Worm (Caenorhabditis elegans) whole organism, young adult: ENCODE results near the gene pals-22.

Experiments
- B0261.1 ChIP-seq: sonication (generic microtip); optimal IDR thresholded peaks from 2 replicates; lab custom pipeline; 2016; ENCODE audit warnings: mild to moderate bottlenecking, missing genetic modification characterization, moderate library complexity, missing compliant biosample characterization
- C17E4.6 ChIP-seq: fragments of 200-800 bp; sonication (Bioruptor generic); IDR thresholded peaks from 2 replicates; pipeline ENCODE4 v1.3.6; 2022; ENCODE audit warnings: missing genetic modification reagents, missing genetic modification characterization, missing compliant biosample characterization
- D2030.7 ChIP-seq: fragments of 200-800 bp; sonication (Bioruptor generic); IDR thresholded peaks from 2 replicates; pipeline ENCODE4 v1.3.6; 2022; ENCODE audit warnings: missing genetic modification reagents, missing genetic modification characterization, missing compliant biosample characterization
- F33H1.4 ChIP-seq: fragments of 200-800 bp; sonication (Bioruptor generic); IDR thresholded peaks from 2 replicates; pipeline ENCODE4 v1.3.6; 2022; ENCODE audit warnings: missing genetic modification reagents, missing genetic modification characterization, missing compliant biosample characterization
- F49E8.2 ChIP-seq: sonication (generic microtip); optimal IDR thresholded peaks from 3 replicates; lab custom pipeline; 2017; ENCODE audit warnings: missing genetic modification characterization, mild to moderate bottlenecking, missing compliant biosample characterization, antibody characterized with exemption, moderate library complexity; ENCODE audit not compliant: insufficient read depth
- K11D2.4 ChIP-seq: fragments of 200-800 bp; sonication (Bioruptor generic); IDR thresholded peaks from 2 replicates; pipeline ENCODE4 v1.3.6; 2022; ENCODE audit warnings: missing genetic modification reagents, missing genetic modification characterization, missing compliant biosample characterization
- T07F8.4 ChIP-seq: sonication (generic microtip); optimal IDR thresholded peaks from 2 replicates; lab custom pipeline; 2016; ENCODE audit warnings: mild to moderate bottlenecking, missing genetic modification characterization, moderate library complexity, missing compliant biosample characterization
- T26A5.8 ChIP-seq: sonication (generic microtip); optimal IDR thresholded peaks from 2 replicates; lab custom pipeline; 2016; ENCODE audit warnings: missing genetic modification characterization, missing compliant biosample characterization
- Y53G8AR.9 ChIP-seq: fragments of 200-800 bp; sonication (Bioruptor generic); conservative IDR thresholded peaks from 2 replicates; pipeline ENCODE4 v1.3.6; 2022; ENCODE audit warnings: missing genetic modification reagents, missing genetic modification characterization, missing compliant biosample characterization
- ama-1 ChIP-seq, 3 experiments: fragments of 150-350 bp in 1 of 3; sonication (generic microtip) in 2 of 3; optimal IDR thresholded peaks; 2 replicates each; lab custom pipeline; 2014 to 2018; ENCODE audit warnings: missing biosample characterization in 2 of 3, missing genetic modification characterization in 2 of 3, missing genetic modification reagents in 2 of 3
- attf-3 ChIP-seq: fragments of 200-800 bp; sonication (Bioruptor generic); conservative IDR thresholded peaks from 2 replicates; pipeline ENCODE4 v1.3.6; 2022; ENCODE audit warnings: missing genetic modification reagents, missing genetic modification characterization, missing compliant biosample characterization
- attf-5 ChIP-seq: fragments of 200-800 bp; sonication (Bioruptor generic); optimal IDR thresholded peaks from 2 replicates; lab custom pipeline; 2018; ENCODE audit warnings: mild to moderate bottlenecking, missing genetic modification characterization, missing compliant biosample characterization
- ceh-100 ChIP-seq: fragments of 200-800 bp; sonication (Bioruptor generic); IDR thresholded peaks from 2 replicates; pipeline ENCODE4 v1.3.6; 2022; ENCODE audit warnings: missing genetic modification reagents, missing genetic modification characterization, missing compliant biosample characterization
- ceh-27 ChIP-seq: fragments of 200-800 bp; sonication (Bioruptor generic); optimal IDR thresholded peaks from 2 replicates; lab custom pipeline; 2018; ENCODE audit warnings: mild to moderate bottlenecking, missing genetic modification characterization, moderate library complexity, missing compliant biosample characterization
- ceh-40 ChIP-seq: fragments of 200-800 bp; sonication (Bioruptor generic); IDR thresholded peaks from 2 replicates; pipeline ENCODE4 v1.3.6; 2022; ENCODE audit warnings: missing genetic modification characterization, missing compliant biosample characterization
- ceh-79 ChIP-seq: sonication (generic microtip); optimal IDR thresholded peaks from 2 replicates; lab custom pipeline; 2017; ENCODE audit warnings: mild to moderate bottlenecking, missing genetic modification characterization, missing compliant biosample characterization
- ceh-91 ChIP-seq: fragments of 200-800 bp; sonication (Bioruptor generic); IDR thresholded peaks from 2 replicates; pipeline ENCODE4 v1.3.6; 2022; ENCODE audit warnings: missing genetic modification reagents, missing genetic modification characterization, missing compliant biosample characterization
- chd-7 ChIP-seq: sonication (generic microtip); optimal IDR thresholded peaks from 2 replicates; lab custom pipeline; 2016; ENCODE audit warnings: mild to moderate bottlenecking, missing genetic modification characterization, moderate library complexity, missing compliant biosample characterization
- egrh-3 ChIP-seq: fragments of 200-800 bp; sonication (Bioruptor generic); IDR thresholded peaks from 2 replicates; pipeline ENCODE4 v1.3.6; 2022; ENCODE audit warnings: missing genetic modification reagents, missing genetic modification characterization, missing compliant biosample characterization
- him-1 ChIP-seq: sonication (generic microtip); optimal IDR thresholded peaks from 2 replicates; lab custom pipeline; 2016; ENCODE audit warnings: missing genotype, missing genetic modification reagents, missing genetic modification characterization, missing compliant biosample characterization
- hlh-12 ChIP-seq: sonication (generic microtip); optimal IDR thresholded peaks from 2 replicates; lab custom pipeline; 2016; ENCODE audit warnings: missing genetic modification characterization, missing compliant biosample characterization
- hrde-1 ChIP-seq: sonication (generic microtip); optimal IDR thresholded peaks from 2 replicates; lab custom pipeline; 2016; ENCODE audit warnings: missing genetic modification characterization, mild to moderate bottlenecking, missing compliant biosample characterization, moderate library complexity, missing genotype, missing genetic modification reagents, borderline replicate concordance
- hsf-1 ChIP-seq: fragments of 200-800 bp; sonication (Bioruptor generic); IDR thresholded peaks from 2 replicates; pipeline ENCODE4 v1.3.6; 2022; ENCODE audit warnings: missing genetic modification reagents, missing genetic modification characterization, missing compliant biosample characterization
- lag-1 ChIP-seq: fragments of 200-800 bp; sonication (Bioruptor generic); IDR thresholded peaks from 2 replicates; pipeline ENCODE4 v1.3.6; 2022; ENCODE audit warnings: missing genetic modification reagents, missing genetic modification characterization, missing compliant biosample characterization
- lin-26 ChIP-seq: fragments of 200-800 bp; sonication (Bioruptor generic); IDR thresholded peaks from 2 replicates; pipeline ENCODE4 v1.3.6; 2022; ENCODE audit warnings: missing genetic modification reagents, missing genetic modification characterization, missing compliant biosample characterization
- lsy-27 ChIP-seq: sonication (generic microtip); optimal IDR thresholded peaks from 2 replicates; lab custom pipeline; 2017; ENCODE audit warnings: missing genetic modification characterization, mild to moderate bottlenecking, missing compliant biosample characterization, antibody characterized with exemption, missing genotype, borderline replicate concordance; ENCODE audit not compliant: insufficient read depth
- madf-3 ChIP-seq: fragments of 200-800 bp; sonication (Bioruptor generic); IDR thresholded peaks from 2 replicates; pipeline ENCODE4 v1.3.6; 2022; ENCODE audit warnings: missing genetic modification reagents, missing genetic modification characterization, missing compliant biosample characterization
- madf-6 ChIP-seq: fragments of 200-800 bp; sonication (Bioruptor generic); IDR thresholded peaks from 2 replicates; pipeline ENCODE4 v1.3.6; 2022; ENCODE audit warnings: missing genetic modification reagents, missing genetic modification characterization, missing compliant biosample characterization
- madf-8 ChIP-seq: fragments of 200-800 bp; sonication (Bioruptor generic); conservative IDR thresholded peaks from 2 replicates; pipeline ENCODE4 v1.3.6; 2022; ENCODE audit warnings: missing genetic modification reagents, missing genetic modification characterization, missing compliant biosample characterization
- mcd-1 ChIP-seq: fragments of 200-800 bp; sonication (Bioruptor generic); IDR thresholded peaks from 2 replicates; pipeline ENCODE4 v1.3.6; 2022; ENCODE audit warnings: missing genetic modification reagents, missing genetic modification characterization, missing compliant biosample characterization
- mxl-1 ChIP-seq: sonication (generic microtip); optimal IDR thresholded peaks from 2 replicates; lab custom pipeline; 2016; ENCODE audit warnings: missing genetic modification characterization, missing compliant biosample characterization
- nfyb-1 ChIP-seq: fragments of 200-800 bp; sonication (Bioruptor generic); IDR thresholded peaks from 2 replicates; pipeline ENCODE4 v1.3.6; 2022; ENCODE audit warnings: missing genetic modification reagents, missing genetic modification characterization, missing compliant biosample characterization
- nhr-179 ChIP-seq: sonication (generic microtip); optimal IDR thresholded peaks from 2 replicates; lab custom pipeline; 2016; ENCODE audit warnings: mild to moderate bottlenecking, missing genetic modification characterization, missing compliant biosample characterization
- nhr-27 ChIP-seq: fragments of 200-800 bp; sonication (Bioruptor generic); optimal IDR thresholded peaks from 2 replicates; lab custom pipeline; 2018; ENCODE audit warnings: mild to moderate bottlenecking, missing genetic modification characterization, moderate library complexity, missing compliant biosample characterization
- rcor-1 ChIP-seq: fragments of 200-800 bp; sonication (Bioruptor generic); IDR thresholded peaks from 2 replicates; pipeline ENCODE4 v1.3.6; 2022; ENCODE audit warnings: missing genetic modification reagents, missing genetic modification characterization, missing compliant biosample characterization
- rec-8 ChIP-seq, 2 experiments: sonication (generic microtip); optimal IDR thresholded peaks; 2 replicates each; lab custom pipeline; 2016; ENCODE audit warnings: mild to moderate bottlenecking in 2 of 2, missing genetic modification characterization in 2 of 2, missing genetic modification reagents in 2 of 2, missing genotype in 2 of 2, missing biosample characterization in 1 of 2, missing compliant biosample characterization in 1 of 2, moderate library complexity in 1 of 2
- sea-2 ChIP-seq: fragments of 200-800 bp; sonication (Bioruptor generic); IDR thresholded peaks from 2 replicates; pipeline ENCODE4 v1.3.6; 2022; ENCODE audit warnings: missing genetic modification characterization, missing compliant biosample characterization
- snpc-3.4 ChIP-seq: sonication (generic microtip); optimal IDR thresholded peaks from 2 replicates; lab custom pipeline; 2017; ENCODE audit warnings: missing genetic modification characterization, mild to moderate bottlenecking, missing compliant biosample characterization, antibody characterized with exemption, moderate library complexity, missing genotype, missing genetic modification reagents
- snpc-4 ChIP-seq, 5 experiments: fragments of 150-350 bp in 1 of 5; sonication (generic microtip) in 4 of 5; optimal IDR thresholded peaks; 2 replicates each; lab custom pipeline; 2014 to 2018; ENCODE audit warnings: missing genetic modification characterization in 5 of 5, missing biosample characterization in 3 of 5, antibody characterized with exemption in 2 of 5, mild to moderate bottlenecking in 2 of 5, missing compliant biosample characterization in 2 of 5, missing genotype in 2 of 5, moderate library complexity in 2 of 5, missing genetic modification reagents in 1 of 5
- tbp1 ChIP-seq: fragments of 200-800 bp; sonication (Bioruptor generic); optimal IDR thresholded peaks from 2 replicates; lab custom pipeline; 2018; ENCODE audit warnings: mild to moderate bottlenecking, missing genetic modification characterization, missing compliant biosample characterization
- tbx-9 ChIP-seq: sonication (generic microtip); optimal IDR thresholded peaks from 2 replicates; lab custom pipeline; 2016; ENCODE audit warnings: borderline replicate concordance, missing genetic modification characterization, inconsistent platforms, missing compliant biosample characterization
- unc-130 ChIP-seq: sonication (generic microtip); optimal IDR thresholded peaks from 2 replicates; lab custom pipeline; 2016; ENCODE audit warnings: missing genetic modification reagents, missing genetic modification characterization, missing compliant biosample characterization
- unc-62 ChIP-seq: fragments of 150-350 bp; optimal IDR thresholded peaks from 2 replicates; lab custom pipeline; 2014; ENCODE audit warnings: missing biosample characterization, missing genetic modification reagents, missing genetic modification characterization
- ztf-25 ChIP-seq: fragments of 200-800 bp; sonication (Bioruptor generic); IDR thresholded peaks from 2 replicates; pipeline ENCODE4 v1.3.6; 2022; ENCODE audit warnings: missing genetic modification reagents, missing genetic modification characterization, missing compliant biosample characterization

Gene pals-22

DNA sequence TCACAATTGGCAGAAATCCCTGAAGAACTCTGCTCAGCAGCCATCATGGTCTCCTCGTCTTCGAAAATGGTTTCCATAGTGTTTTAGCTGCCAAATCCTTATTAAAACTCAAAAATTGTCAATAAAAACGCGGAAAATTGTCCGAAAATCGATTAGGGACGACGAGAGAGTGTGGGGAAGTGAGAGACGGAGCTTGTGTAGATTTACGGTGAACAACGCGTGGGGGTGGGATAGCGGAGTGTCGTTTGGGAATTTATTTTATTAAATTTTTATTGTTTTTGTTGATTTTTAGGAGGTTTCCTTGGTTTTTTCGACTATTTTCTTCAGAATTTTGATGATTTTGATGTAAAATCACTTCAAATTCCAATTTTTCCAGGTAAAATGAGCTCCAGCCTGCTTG is 45.0 kb upstream of the pals-22 start, which contains the start of the genes F54C4.4 and mrpl-40 (continued):
- TF ChIP-seq egrh-3 (GFP tag; lab: Robert Waterston, UW), result peak; percentile 33; the same call in 1 of the 2 replicates
- TF ChIP-seq hrde-1 (tag; lab: Kevin White, UChicago), result no peak
- peak; percentile 47 for TF ChIP-seq mcd-1 (GFP tag; lab: Robert Waterston, UW)
- TF ChIP-seq unc-62 (GFP tag; lab: Kevin White, UChicago), result no peak
- no peak for TF ChIP-seq nhr-179
- TF ChIP-seq nhr-27 (tag; lab: Kevin White, UChicago), result no peak
- TF ChIP-seq ceh-91, result no peak
- no peak for TF ChIP-seq madf-8 (GFP tag; lab: Robert Waterston, UW)
- TF ChIP-seq him-1 (tag; lab: Kevin White, UChicago), result no peak
- TF ChIP-seq hlh-12, result no peak
- no peak for TF ChIP-seq nfyb-1 (GFP tag; lab: Robert Waterston, UW)
- TF ChIP-seq T07F8.4 (tag; lab: Kevin White, UChicago), result no peak
- no peak for TF ChIP-seq ceh-27
- no peak for TF ChIP-seq lag-1

DNA sequence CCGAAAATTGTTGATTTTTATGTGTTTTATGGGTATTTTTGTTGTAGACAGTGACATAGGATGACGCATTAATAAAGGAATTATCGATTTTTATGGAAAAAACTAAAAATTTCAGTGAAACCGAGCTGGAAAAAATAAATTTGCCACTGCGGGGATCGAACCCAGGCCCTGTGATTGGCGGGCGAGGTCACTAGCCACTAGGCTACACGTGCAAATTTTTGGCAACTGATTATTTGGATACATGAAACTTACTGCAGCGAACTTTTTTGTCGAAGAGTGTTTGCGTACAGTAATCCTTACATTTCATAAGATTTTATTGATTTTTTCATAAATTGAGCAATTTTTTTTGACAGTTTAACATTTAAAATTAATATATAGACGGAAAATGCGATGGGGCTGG is 43.1 kb upstream of the pals-22 start:
- TF ChIP-seq lsy-27, result peak; percentile 72
- peak; percentile 45; the same call in 1 of the 2 replicates for TF ChIP-seq ceh-91
- TF ChIP-seq attf-5 (GFP tag; lab: Kevin White, UChicago), result peak; percentile 41
- peak; percentile 40 for TF ChIP-seq chd-7 (tag; lab: Kevin White, UChicago)
- TF ChIP-seq unc-130 (GFP tag; lab: Kevin White, UChicago), result peak; percentile 61
- peak; percentile 75 for TF ChIP-seq madf-6 (GFP tag; lab: Robert Waterston, UW)
- no peak for TF ChIP-seq ama-1 (optimal IDR thresholded peaks at IDR 0.05; lab: Kevin White, UChicago)
- peak; percentile 46 to 81 for TF ChIP-seq ama-1 (GFP tag; optimal IDR thresholded peaks at IDR 0.05; lab: Kevin White, UChicago)
- TF ChIP-seq ceh-40 (GFP tag; lab: Robert Waterston, UW), result 0 out of 2 replicates have a peak, but pooled peaks have one; percentile 41
- peak; percentile 94 for TF ChIP-seq tbp1
- peak; percentile 86 for TF ChIP-seq lin-26 (GFP tag; lab: Robert Waterston, UW)
- TF ChIP-seq B0261.1, result peak; percentile 79
- TF ChIP-seq T26A5.8 (tag; lab: Kevin White, UChicago), result peak; percentile 42
- no peak for TF ChIP-seq hlh-12
- TF ChIP-seq sea-2 (GFP tag; lab: Robert Waterston, UW), result no peak
- peak; percentile 78 for TF ChIP-seq attf-3 (GFP tag; lab: Robert Waterston, UW)
- TF ChIP-seq C17E4.6, result peak; percentile 71
- TF ChIP-seq D2030.7 (GFP tag; lab: Robert Waterston, UW), result peak; percentile 91
- peak; percentile 19 for TF ChIP-seq T07F8.4 (tag; lab: Kevin White, UChicago)
- peak; percentile 62 for TF ChIP-seq ceh-100 (GFP tag; lab: Robert Waterston, UW)
- peak; percentile 64 for TF ChIP-seq F49E8.2 (tag; lab: Kevin White, UChicago)
- peak; percentile 85 for TF ChIP-seq snpc-3.4
- TF ChIP-seq snpc-4 (GFP tag; optimal IDR thresholded peaks at IDR 0.05; lab: Kevin White, UChicago), result peak; percentile 49
- TF ChIP-seq snpc-4 (tag; optimal IDR thresholded peaks at IDR 0.05; lab: Kevin White, UChicago), result peak in 3 of 4 experiments; percentile 49 to 67 (median 61)
- TF ChIP-seq hsf-1, result peak; percentile 49; the same call in 1 of the 2 replicates
- TF ChIP-seq him-1 (tag; lab: Kevin White, UChicago), result peak; percentile 84
- TF ChIP-seq rcor-1 (GFP tag; lab: Robert Waterston, UW), result peak; percentile 71
- TF ChIP-seq ceh-79 (tag; lab: Kevin White, UChicago), result peak; percentile 76
- peak; percentile 29 to 54 for TF ChIP-seq rec-8 (tag; optimal IDR thresholded peaks at IDR 0.05; lab: Kevin White, UChicago)
- TF ChIP-seq madf-3, result 0 out of 2 replicates have a peak, but pooled peaks have one; percentile 15
- TF ChIP-seq F33H1.4 (GFP tag; lab: Robert Waterston, UW), result peak; percentile 37; the same call in 1 of the 2 replicates
- no peak for TF ChIP-seq K11D2.4
- TF ChIP-seq mcd-1 (GFP tag; lab: Robert Waterston, UW), result peak; percentile 53
- peak; percentile 86 for TF ChIP-seq ztf-25 (GFP tag; lab: Robert Waterston, UW)
- TF ChIP-seq mxl-1 (tag; lab: Kevin White, UChicago), result peak; percentile 38
- peak; percentile 86 for TF ChIP-seq Y53G8AR.9 (GFP tag; lab: Robert Waterston, UW)
- TF ChIP-seq tbx-9 (tag; lab: Kevin White, UChicago), result no peak
